Worm (Caenorhabditis elegans) whole organism, L2 larva: ENCODE data around the gene K10G6.9.

ENCODE experiments used
- ceh-16 ChIP-seq: fragments of 150-350 bp; optimal IDR thresholded peaks from 2 replicates; lab custom pipeline; 2014; ENCODE audit warnings: missing biosample characterization, missing genetic modification characterization
- mbf-1 ChIP-seq: sonication (generic microtip); optimal IDR thresholded peaks from 2 replicates; lab custom pipeline; 2017; ENCODE audit warnings: missing biosample characterization, missing genetic modification characterization
- nhr-11 ChIP-seq: fragments of 150-350 bp; optimal IDR thresholded peaks from 2 replicates; lab custom pipeline; 2014; ENCODE audit warnings: missing biosample characterization, missing genetic modification characterization
- nhr-23 ChIP-seq: fragments of 150-350 bp; optimal IDR thresholded peaks from 2 replicates; lab custom pipeline; 2014; ENCODE audit warnings: missing biosample characterization, missing genetic modification reagents, missing genetic modification characterization

ce11 chrII:3952368-3952767 is 19.7 kb upstream of the K10G6.9 start:
- no peak for TF ChIP-seq nhr-11 (tag; lab: Kevin White, UChicago)
- no peak for TF ChIP-seq ceh-16 (tag; lab: Kevin White, UChicago)
- TF ChIP-seq nhr-23 = no peak
- no peak for TF ChIP-seq mbf-1
